Worm (Caenorhabditis elegans): ENCODE results near the gene srh-141.
A peak's percentile ranks its signal among the peaks of the same experiment; 100 is the strongest.

The srh-141 gene

DNA sequence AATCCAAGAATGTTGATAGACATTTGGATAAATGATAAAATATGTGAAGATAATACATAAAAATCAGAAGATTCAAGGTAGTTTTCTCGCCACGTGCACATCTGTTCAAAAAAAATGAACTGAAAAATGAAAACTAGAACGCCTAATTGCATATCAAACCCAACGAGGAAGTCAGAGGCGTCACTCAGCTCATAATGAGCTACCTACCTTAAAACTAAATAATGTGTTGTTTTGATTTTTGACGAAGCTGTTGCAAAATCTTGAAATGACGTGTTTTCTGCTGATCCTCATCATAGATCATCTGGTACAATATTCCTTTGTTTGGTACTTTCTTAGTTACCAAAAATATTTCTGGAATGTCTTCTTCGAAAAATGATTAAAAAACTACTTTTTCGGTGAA is 27.2 kb downstream of the srh-141 start, which contains the start of gene srh-138:
TSS of gene srh-138 (minus strand) at position 101 of the 400 bp plus-strand sequence.
- TF ChIP-seq nhr-237 (tag; optimal IDR thresholded peaks at IDR 0.05) (no peak), cey-2 (tag; optimal IDR thresholded peaks at IDR 0.05; ENCODE audit: borderline replicate concordance, insufficient read depth) (no peak), fkh-10 (GFP tag; optimal IDR thresholded peaks at IDR 0.05) (no peak), nhr-11 (tag; optimal IDR thresholded peaks at IDR 0.05) (no peak), unc-130 (GFP tag; optimal IDR thresholded peaks at IDR 0.05) (no peak), arid-1 (GFP tag; conservative IDR thresholded peaks at IDR 0.05) (no peak), ceh-32 (tag; optimal IDR thresholded peaks at IDR 0.05; ENCODE audit: poor library complexity) (no peak), tra-1 (GFP tag; IDR thresholded peaks at IDR 0.05) (no peak), lsy-2 (tag; optimal IDR thresholded peaks at IDR 0.05) (no peak), nhr-77 (tag; optimal IDR thresholded peaks at IDR 0.05) (no peak), snpc-1.2 (GFP tag; IDR thresholded peaks at IDR 0.05) (no peak), mep-1 (tag; optimal IDR thresholded peaks at IDR 0.05) (no peak), dpl-1 (GFP tag; optimal IDR thresholded peaks at IDR 0.05) (no peak), zag-1 (tag; optimal IDR thresholded peaks at IDR 0.05) (no peak), jun-1 (tag; optimal IDR thresholded peaks at IDR 0.05) (no peak), mdl-1 (tag; optimal IDR thresholded peaks at IDR 0.05) (no peak), Y5F2A.4 (GFP tag; optimal IDR thresholded peaks at IDR 0.05) (no peak)

DNA sequence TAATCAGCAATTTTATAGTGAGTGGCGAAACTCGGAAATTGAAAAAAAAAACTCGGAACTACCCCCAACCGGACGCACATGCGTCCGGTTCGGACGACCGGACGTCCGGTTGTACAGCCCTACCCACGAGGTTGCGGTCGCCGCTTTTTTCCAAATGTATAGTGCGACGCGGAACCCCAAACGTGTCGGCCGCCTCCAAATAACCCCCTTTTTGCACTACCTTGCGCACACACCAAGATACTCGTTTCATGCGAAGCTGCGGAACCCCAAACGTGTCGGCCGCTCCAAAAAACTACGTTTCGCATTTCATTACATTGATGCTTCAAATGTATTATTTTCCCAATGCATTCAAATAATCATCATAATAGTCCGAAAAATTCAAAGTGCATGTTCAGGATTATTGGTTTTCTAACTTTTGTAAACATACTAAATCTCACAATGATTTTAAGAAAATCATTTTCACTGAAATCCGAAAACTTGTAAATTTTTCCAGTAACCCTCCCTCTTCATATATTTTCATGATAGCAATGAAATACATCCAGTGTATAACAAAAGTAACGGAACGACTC is 28.4 kb downstream of the srh-141 start, which contains the start of gene srw-35:
TSS of gene srw-35 (plus strand) at position 519 of the 569 bp plus-strand sequence.
- 0 out of 2 replicates have a peak, but pooled peaks have one; percentile 19 for TF ChIP-seq php-3 (GFP tag; IDR thresholded peaks at IDR 0.05)
- TF ChIP-seq egl-43 (GFP tag; IDR thresholded peaks at IDR 0.05): no peak

DNA sequence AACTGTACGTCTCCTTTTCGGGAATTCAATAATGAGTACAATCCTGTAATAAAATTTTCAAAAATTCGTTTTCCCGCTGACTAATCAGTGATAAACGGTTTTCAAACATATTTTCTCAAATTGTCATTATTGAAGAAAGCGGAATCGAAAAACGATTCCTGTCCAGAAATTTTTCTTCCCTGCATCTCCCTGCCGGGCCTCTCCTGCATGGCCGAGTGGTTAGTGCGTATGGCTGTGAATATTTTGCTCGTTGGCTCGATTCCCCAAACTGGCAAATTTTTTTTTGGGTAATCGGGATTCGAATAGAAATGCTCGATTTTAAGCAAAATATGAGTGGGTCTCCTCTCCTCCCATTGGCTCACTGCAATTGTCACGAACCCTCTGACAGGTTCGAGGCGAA is 31.0 kb downstream of the srh-141 start:
- peak; percentile 59; the same call in 1 of the 2 replicates for TF ChIP-seq lim-7 (GFP tag; IDR thresholded peaks at IDR 0.05)
- TF ChIP-seq dmd-6 (GFP tag; IDR thresholded peaks at IDR 0.05): 0 out of 2 replicates have a peak, but pooled peaks have one; percentile 20
- TF ChIP-seq vab-7 (GFP tag; IDR thresholded peaks at IDR 0.05): peak; percentile 41; the same call in 1 of the 2 replicates

DNA sequence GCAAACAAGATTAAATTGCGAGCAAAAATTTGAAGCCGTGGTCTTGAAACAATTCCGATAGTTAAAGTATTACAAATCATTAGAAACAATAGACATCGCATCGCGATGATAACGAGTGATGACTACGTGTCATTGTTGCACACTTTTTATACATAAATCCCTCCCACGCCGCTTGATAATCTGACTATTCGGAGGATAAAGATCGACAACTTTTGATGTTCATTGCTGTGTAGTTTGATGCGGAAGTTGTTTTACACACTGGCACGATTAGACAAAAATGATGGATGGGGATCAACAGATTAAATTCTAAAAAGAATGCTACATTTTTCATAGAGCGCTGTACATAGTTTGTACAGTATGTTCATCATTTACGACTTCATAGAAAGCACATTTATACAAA is 35.5 kb downstream of the srh-141 start, which contains the start of gene T08G3.11:
TSS of gene T08G3.11 (minus strand) at position 101 of the 400 bp plus-strand sequence.
- peak in 1 of 2 experiments; percentile 67 for TF ChIP-seq unc-62 (GFP tag; optimal IDR thresholded peaks at IDR 0.05 in 1 of 2)
- no peak for TF ChIP-seq unc-62 (tag; optimal IDR thresholded peaks at IDR 0.05)
- no peak for TF ChIP-seq mdt-29 (GFP tag; IDR thresholded peaks at IDR 0.05)

DNA sequence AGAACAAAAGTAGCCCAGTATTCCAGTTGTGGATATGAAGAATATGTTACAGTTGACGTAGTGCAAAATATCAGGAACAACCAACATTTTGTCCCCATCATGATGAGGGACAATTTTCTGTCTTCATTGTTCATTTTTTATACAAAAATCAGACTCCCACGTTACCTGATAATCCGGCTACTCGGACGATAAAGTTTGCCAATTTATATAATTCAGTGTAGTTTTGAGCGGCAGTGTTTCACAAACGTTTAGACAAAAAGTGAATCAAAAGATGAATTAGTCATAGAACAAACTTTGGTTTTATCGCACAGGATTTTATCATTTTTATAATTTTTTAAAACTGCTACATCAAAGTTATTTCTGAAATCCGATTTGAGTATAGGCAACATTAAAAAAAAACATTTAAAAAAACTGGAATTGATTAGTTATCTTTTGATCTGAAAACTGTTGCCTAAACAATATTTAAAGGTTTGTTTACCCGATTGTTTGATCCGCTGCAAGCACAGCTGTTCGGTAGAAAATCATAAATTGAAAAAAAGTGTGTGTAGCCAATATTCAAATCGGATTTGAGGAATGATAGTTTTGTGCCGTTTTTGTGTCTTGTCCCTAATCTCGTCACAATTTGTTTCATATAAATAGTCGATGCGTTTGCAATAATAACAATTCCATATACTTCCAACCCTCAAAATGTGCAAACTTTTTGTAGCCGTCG is 37.3 kb downstream of the srh-141 start, which contains the start of the genes F57E7.4 and spig-6:
TSS of gene F57E7.4 (minus strand) at position 101 of the 712 bp plus-strand sequence.
TSS of gene spig-6 (plus strand) at position 662 of the 712 bp plus-strand sequence.
- TF ChIP-seq nhr-6 (tag; optimal IDR thresholded peaks at IDR 0.05): no peak
- TF ChIP-seq unc-62 (GFP tag; optimal IDR thresholded peaks at IDR 0.05 in 1 of 2): peak in 1 of 2 experiments; percentile 68
- TF ChIP-seq unc-62 (tag; optimal IDR thresholded peaks at IDR 0.05): no peak

DNA sequence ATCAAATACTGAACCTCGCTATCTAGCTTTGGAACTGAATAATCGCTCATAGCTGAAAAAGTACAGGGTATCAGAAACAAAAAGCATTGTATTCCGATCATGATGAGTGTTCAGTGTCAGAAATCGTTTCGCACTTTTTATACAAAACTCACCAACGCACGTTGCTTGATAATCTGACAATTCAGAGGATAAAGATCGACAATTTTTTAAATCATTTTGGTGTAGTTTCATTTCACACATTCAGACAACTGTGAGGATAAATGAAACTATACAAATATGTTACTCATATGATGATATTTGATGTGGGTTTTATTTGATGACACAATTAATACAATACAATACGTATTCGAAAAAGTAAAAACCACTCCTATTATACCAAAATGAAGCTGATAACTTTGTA is 39.3 kb downstream of the srh-141 start, which contains the start of gene F57E7.2:
TSS of gene F57E7.2 (minus strand) at position 101 of the 400 bp plus-strand sequence.
- no peak for TF ChIP-seq ztf-11 (tag; optimal IDR thresholded peaks at IDR 0.05)
- TF ChIP-seq hif-1 (tag; optimal IDR thresholded peaks at IDR 0.05): no peak
- TF ChIP-seq unc-39 (tag; optimal IDR thresholded peaks at IDR 0.05): no peak
- no peak for TF ChIP-seq mes-2 (tag; optimal IDR thresholded peaks at IDR 0.05; ENCODE audit: poor library complexity, severe bottlenecking)
- TF ChIP-seq nhr-28 (tag; optimal IDR thresholded peaks at IDR 0.05): no peak
- no peak for TF ChIP-seq hmg-1.1 (GFP tag; IDR thresholded peaks at IDR 0.05)
- TF ChIP-seq madf-9 (GFP tag; conservative IDR thresholded peaks at IDR 0.05): no peak
- no peak for TF ChIP-seq hlh-30 (tag; optimal IDR thresholded peaks at IDR 0.05; ENCODE audit: insufficient read depth)
- TF ChIP-seq saeg-2 (GFP tag; IDR thresholded peaks at IDR 0.05): no peak
- TF ChIP-seq ceh-82 (tag; optimal IDR thresholded peaks at IDR 0.05): no peak
- TF ChIP-seq ceh-28 (tag; optimal IDR thresholded peaks at IDR 0.05): no peak
- no peak for TF ChIP-seq arid-1 (GFP tag; conservative IDR thresholded peaks at IDR 0.05)
- TF ChIP-seq F26F4.8 (GFP tag; conservative IDR thresholded peaks at IDR 0.05): no peak
